Fruit fly (Drosophila melanogaster) whole organism, embryonic: Measurements from ENCODE around the gene Obp28a.

Experiments
- Atf3 ChIP-seq: fragments of 200-800 bp; sonication (Bioruptor generic); optimal IDR thresholded peaks from 3 replicates; lab custom pipeline; 2016; ENCODE audit warnings: missing biosample characterization, missing genetic modification characterization
- Bgb ChIP-seq: fragments of 200-800 bp; sonication (Bioruptor generic); IDR thresholded peaks from 2 replicates; pipeline ENCODE4 v1.3.6; 2022; ENCODE audit warnings: missing biosample characterization, missing genetic modification characterization; ENCODE audit not compliant: partially characterized antibody
- CG10274 ChIP-seq: fragments of 200-800 bp; sonication (Bioruptor generic); optimal IDR thresholded peaks from 3 replicates; lab custom pipeline; 2017; ENCODE audit warnings: missing biosample characterization, mild to moderate bottlenecking, missing genetic modification characterization
- CG10462 ChIP-seq: fragments of 200-800 bp; sonication (Bioruptor generic); optimal IDR thresholded peaks from 2 replicates; lab custom pipeline; 2016; ENCODE audit warnings: missing biosample characterization, missing genetic modification characterization
- CG11085 ChIP-seq: fragments of 200-800 bp; sonication (Bioruptor generic); IDR thresholded peaks from 2 replicates; pipeline ENCODE4 v1.3.6; 2022; ENCODE audit warnings: missing biosample characterization, missing genetic modification characterization
- CG12299 ChIP-seq: fragments of 200-800 bp; sonication (Bioruptor generic); optimal IDR thresholded peaks from 2 replicates; lab custom pipeline; 2018; ENCODE audit warnings: missing biosample characterization, mild to moderate bottlenecking, missing genetic modification characterization
- CG1647 ChIP-seq: fragments of 200-800 bp; sonication (Bioruptor generic); optimal IDR thresholded peaks from 3 replicates; lab custom pipeline; 2016; ENCODE audit warnings: missing biosample characterization, missing genetic modification characterization
- CG16779 ChIP-seq: fragments of 200-800 bp; sonication (Bioruptor generic); IDR thresholded peaks from 2 replicates; pipeline ENCODE4 v1.3.6; 2022; ENCODE audit warnings: missing biosample characterization, missing genetic modification characterization
- CG1792 ChIP-seq: fragments of 200-800 bp; sonication (Bioruptor generic); optimal IDR thresholded peaks from 2 replicates; lab custom pipeline; 2016; ENCODE audit warnings: missing biosample characterization, missing genetic modification characterization
- CG18599 ChIP-seq: fragments of 200-800 bp; sonication (Bioruptor generic); optimal IDR thresholded peaks from 3 replicates; lab custom pipeline; 2017; ENCODE audit warnings: missing biosample characterization, missing genetic modification characterization, mild to moderate bottlenecking, moderate library complexity, missing genetic modification reagents
- CG3065 ChIP-seq: fragments of 200-800 bp; sonication (Bioruptor generic); optimal IDR thresholded peaks from 2 replicates; lab custom pipeline; 2016; ENCODE audit warnings: missing biosample characterization, missing genetic modification characterization
- CG32772 ChIP-seq: fragments of 200-800 bp; sonication (Bioruptor generic); IDR thresholded peaks from 2 replicates; pipeline ENCODE4 v1.3.6; 2022; ENCODE audit warnings: missing biosample characterization, missing genetic modification characterization
- CG4282 ChIP-seq: fragments of 200-800 bp; sonication (Bioruptor generic); optimal IDR thresholded peaks from 2 replicates; lab custom pipeline; 2016; ENCODE audit warnings: missing biosample characterization, missing genetic modification characterization
- CG4404 ChIP-seq: fragments of 200-800 bp; sonication (Bioruptor generic); IDR thresholded peaks from 2 replicates; pipeline ENCODE4 v1.3.6; 2022; ENCODE audit warnings: missing biosample characterization, missing genetic modification characterization
- CG7963 ChIP-seq: fragments of 200-800 bp; sonication (Bioruptor generic); IDR thresholded peaks from 3 replicates; pipeline ENCODE4 v1.3.6; 2022; ENCODE audit warnings: missing biosample characterization, missing genetic modification characterization; ENCODE audit not compliant: partially characterized antibody
- D19A ChIP-seq: fragments of 200-800 bp; optimal IDR thresholded peaks from 3 replicates; lab custom pipeline; 2019; ENCODE audit warnings: missing biosample characterization, mild to moderate bottlenecking, missing genetic modification characterization, moderate library complexity
- Doc2 ChIP-seq: fragments of 200-800 bp; sonication (Bioruptor generic); IDR thresholded peaks from 2 replicates; pipeline ENCODE4 v1.3.6; 2022; ENCODE audit warnings: missing biosample characterization, missing genetic modification characterization
- Drgx ChIP-seq: fragments of 200-800 bp; sonication (Bioruptor generic); IDR thresholded peaks from 2 replicates; pipeline ENCODE4 v1.3.6; 2022; ENCODE audit warnings: missing biosample characterization, missing genetic modification characterization
- Hey ChIP-seq: fragments of 200-800 bp; sonication (Bioruptor generic); optimal IDR thresholded peaks from 3 replicates; lab custom pipeline; 2018; ENCODE audit warnings: missing biosample characterization, mild to moderate bottlenecking, missing genetic modification characterization
- Jarid2 ChIP-seq: fragments of 200-800 bp; sonication (Bioruptor generic); optimal IDR thresholded peaks from 3 replicates; lab custom pipeline; 2017; ENCODE audit warnings: mild to moderate bottlenecking, missing biosample characterization, missing genetic modification reagents, missing genetic modification characterization
- Med ChIP-seq: fragments of 200-800 bp; sonication (Bioruptor generic); peaks from one replicate; lab custom pipeline; 2016; ENCODE audit warnings: missing biosample characterization, missing genetic modification characterization, mild to moderate bottlenecking, inconsistent platforms, moderate library complexity
- Mrtf ChIP-seq: fragments of 200-800 bp; sonication (Bioruptor generic); IDR thresholded peaks from 3 replicates; pipeline ENCODE4 v1.3.6; 2022; ENCODE audit warnings: missing biosample characterization, missing genetic modification characterization
- NFAT ChIP-seq: fragments of 200-800 bp; sonication (Bioruptor generic); IDR thresholded peaks from 2 replicates; pipeline ENCODE4 v1.3.6; 2022; ENCODE audit warnings: missing biosample characterization, missing genetic modification characterization
- Optix ChIP-seq: fragments of 200-800 bp; sonication (Bioruptor generic); IDR thresholded peaks from 3 replicates; pipeline ENCODE4 v1.3.6; 2022; ENCODE audit warnings: missing biosample characterization, missing genetic modification characterization
- PHDP ChIP-seq: fragments of 200-800 bp; sonication (Bioruptor generic); optimal IDR thresholded peaks from 3 replicates; lab custom pipeline; 2018; ENCODE audit warnings: missing biosample characterization, mild to moderate bottlenecking, missing genetic modification characterization, moderate library complexity
- Ptx1 ChIP-seq: fragments of 200-800 bp; sonication (Bioruptor generic); IDR thresholded peaks from 2 replicates; pipeline ENCODE4 v1.3.6; 2022; ENCODE audit warnings: missing biosample characterization, missing genetic modification characterization
- Sox102F ChIP-seq: fragments of 200-800 bp; sonication (Bioruptor generic); optimal IDR thresholded peaks from 2 replicates; lab custom pipeline; 2018; ENCODE audit warnings: missing biosample characterization, mild to moderate bottlenecking, missing genetic modification characterization, moderate library complexity
- TFAM ChIP-seq: fragments of 200-800 bp; sonication (Bioruptor generic); optimal IDR thresholded peaks from 2 replicates; lab custom pipeline; 2017; ENCODE audit warnings: missing biosample characterization, missing genetic modification characterization, inconsistent platforms
- Taf1 ChIP-seq: fragments of 200-800 bp; sonication (Bioruptor generic); IDR thresholded peaks from 2 replicates; pipeline ENCODE4 v1.3.6; 2022; ENCODE audit warnings: missing biosample characterization, missing genetic modification characterization
- abd-A ChIP-seq: fragments of 200-800 bp; sonication (Bioruptor generic); optimal IDR thresholded peaks from 3 replicates; lab custom pipeline; 2019; ENCODE audit warnings: missing biosample characterization, mild to moderate bottlenecking, missing genetic modification characterization, moderate library complexity
- aop ChIP-seq: fragments of 200-800 bp; sonication (Bioruptor generic); IDR thresholded peaks from 2 replicates; pipeline ENCODE4 v1.3.6; 2022; ENCODE audit warnings: missing biosample characterization, missing genetic modification characterization
- cad ChIP-seq: fragments of >200 bp; optimal IDR thresholded peaks from 2 replicates; lab custom pipeline; 2017; ENCODE audit warnings: missing biosample characterization, missing genetic modification characterization
- crol ChIP-seq: fragments of 200-800 bp; sonication (Bioruptor generic); IDR thresholded peaks from 2 replicates; pipeline ENCODE4 v1.3.6; 2022; ENCODE audit warnings: missing biosample characterization, missing genetic modification characterization
- fd3F ChIP-seq: fragments of 200-800 bp; sonication (Bioruptor generic); optimal IDR thresholded peaks from 2 replicates; lab custom pipeline; 2018; ENCODE audit warnings: missing biosample characterization, mild to moderate bottlenecking, missing genetic modification characterization, moderate library complexity
- fd96Cb ChIP-seq: fragments of 200-800 bp; sonication (Bioruptor generic); optimal IDR thresholded peaks from 2 replicates; lab custom pipeline; 2018; ENCODE audit warnings: missing biosample characterization, mild to moderate bottlenecking, missing genetic modification characterization, moderate library complexity
- ftz-f1 ChIP-seq: fragments of 200-800 bp; sonication (Bioruptor generic); optimal IDR thresholded peaks from 2 replicates; lab custom pipeline; 2016; ENCODE audit warnings: missing biosample characterization, missing genetic modification characterization
- grau ChIP-seq: fragments of 200-800 bp; optimal IDR thresholded peaks from 3 replicates; lab custom pipeline; 2019; ENCODE audit warnings: missing biosample characterization, mild to moderate bottlenecking, missing genetic modification characterization, moderate library complexity
- h ChIP-seq: fragments of >200 bp; optimal IDR thresholded peaks from 2 replicates; lab custom pipeline; 2017
- inv ChIP-seq: fragments of 200-800 bp; sonication (Bioruptor generic); IDR thresholded peaks from 2 replicates; pipeline ENCODE4 v1.3.6; 2022; ENCODE audit warnings: missing biosample characterization, missing genetic modification characterization; ENCODE audit not compliant: partially characterized antibody
- knrl ChIP-seq: fragments of 200-800 bp; sonication (Bioruptor generic); IDR thresholded peaks from 3 replicates; pipeline ENCODE4 v1.3.6; 2022; ENCODE audit warnings: missing biosample characterization, missing genetic modification characterization; ENCODE audit not compliant: partially characterized antibody
- lov ChIP-seq, 2 experiments: fragments of 200-800 bp in 1 of 2; fragments of >200 bp in 1 of 2; sonication (Bioruptor generic) in 1 of 2; IDR thresholded peaks in 1 of 2; optimal IDR thresholded peaks in 1 of 2; 2 replicates in 1 of 2; 3 replicates in 1 of 2; pipeline versions ENCODE4 v1.3.6 to Lab custom; 2017 to 2022; ENCODE audit warnings: missing biosample characterization in 1 of 2, missing genetic modification characterization in 1 of 2
- nom ChIP-seq: fragments of 200-800 bp; sonication (Bioruptor generic); optimal IDR thresholded peaks from 2 replicates; lab custom pipeline; 2017; ENCODE audit warnings: missing biosample characterization, missing genetic modification characterization, mild to moderate bottlenecking, moderate library complexity, missing genetic modification reagents
- oc ChIP-seq: fragments of 200-800 bp; sonication (Bioruptor generic); optimal IDR thresholded peaks from 2 replicates; lab custom pipeline; 2018; ENCODE audit warnings: missing biosample characterization, mild to moderate bottlenecking, missing genetic modification characterization, moderate library complexity
- onecut ChIP-seq: fragments of 200-800 bp; sonication (Bioruptor generic); IDR thresholded peaks from 2 replicates; pipeline ENCODE4 v1.3.6; 2022; ENCODE audit warnings: missing biosample characterization, missing genetic modification characterization
- pros ChIP-seq: fragments of 200-800 bp; sonication (Bioruptor generic); optimal IDR thresholded peaks from 3 replicates; lab custom pipeline; 2019; ENCODE audit warnings: missing biosample characterization, mild to moderate bottlenecking, missing genetic modification characterization, moderate library complexity
- pum ChIP-seq: fragments of 200-800 bp; sonication (Bioruptor generic); optimal IDR thresholded peaks from 2 replicates; lab custom pipeline; 2016; ENCODE audit warnings: missing biosample characterization, missing genetic modification characterization
- rib ChIP-seq: fragments of 200-800 bp; sonication (Bioruptor generic); IDR thresholded peaks from 2 replicates; pipeline ENCODE4 v1.3.6; 2022; ENCODE audit warnings: missing biosample characterization, missing genetic modification characterization
- row ChIP-seq: fragments of 200-800 bp; sonication (Bioruptor generic); IDR thresholded peaks from 3 replicates; pipeline ENCODE4 v1.3.6; 2022; ENCODE audit warnings: missing biosample characterization, missing genetic modification characterization
- so ChIP-seq: fragments of 200-800 bp; sonication (Bioruptor generic); IDR thresholded peaks from 3 replicates; pipeline ENCODE4 v1.3.6; 2022; ENCODE audit warnings: missing biosample characterization, missing genetic modification characterization
- stc ChIP-seq: fragments of 200-800 bp; sonication (Bioruptor generic); IDR thresholded peaks from 2 replicates; pipeline ENCODE4 v1.3.6; 2022; ENCODE audit warnings: missing biosample characterization, missing genetic modification characterization
- tio ChIP-seq: fragments of 200-800 bp; sonication (Bioruptor generic); optimal IDR thresholded peaks from 2 replicates; lab custom pipeline; 2017; ENCODE audit warnings: missing biosample characterization, missing genetic modification characterization, inconsistent platforms
- zf30C ChIP-seq: fragments of 200-800 bp; sonication (Bioruptor generic); optimal IDR thresholded peaks from 3 replicates; lab custom pipeline; 2018; ENCODE audit warnings: missing biosample characterization, mild to moderate bottlenecking, missing genetic modification characterization

Gene Obp28a

DNA sequence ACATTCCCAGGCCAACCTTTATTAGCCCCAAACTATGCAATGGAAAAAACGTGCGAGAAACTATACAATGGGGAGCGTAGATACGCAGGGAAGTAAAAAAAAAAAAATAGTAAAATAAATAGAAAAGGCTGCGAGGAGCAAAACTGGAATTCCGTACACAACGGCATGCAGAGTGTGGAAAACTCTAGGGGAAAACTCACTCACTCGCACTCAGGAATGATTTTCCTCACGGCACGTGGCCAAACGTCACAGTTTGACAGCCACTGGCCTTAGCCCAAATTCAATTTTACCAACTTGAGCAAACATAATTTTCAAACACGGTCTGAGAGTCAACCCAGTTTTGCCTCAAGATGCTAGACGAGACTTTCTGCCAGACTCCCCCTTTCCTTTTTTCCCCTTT, 36.9 kb upstream of the Obp28a start (continued):
- TF ChIP-seq CG7963 (GFP tag; lab: Robert Waterston, UW) (no peak), tio (GFP tag; lab: Kevin White, UChicago) (no peak), Taf1 (GFP tag; lab: Robert Waterston, UW) (no peak), stc (GFP tag; lab: Robert Waterston, UW) (no peak), CG3065 (GFP tag; lab: Kevin White, UChicago) (no peak), abd-A (tag; lab: Kevin White, UChicago) (no peak), Sox102F (GFP tag; lab: Kevin White, UChicago) (no peak), Doc2 (GFP tag; lab: Robert Waterston, UW) (no peak), aop (no peak), Bgb (GFP tag; lab: Robert Waterston, UW) (no peak), D19A (tag; lab: Kevin White, UChicago) (no peak), CG11085 (GFP tag; lab: Robert Waterston, UW) (no peak), row (GFP tag; lab: Robert Waterston, UW) (peak; percentile 54), so (GFP tag; lab: Robert Waterston, UW) (0 out of 3 replicates have a peak, but pooled peaks have one; percentile 32), cad (GFP tag; lab: Kevin White, UChicago) (peak; percentile 75), inv (GFP tag; lab: Robert Waterston, UW) (0 out of 2 replicates have a peak, but pooled peaks have one; percentile 8), CG1647 (GFP tag; lab: Kevin White, UChicago) (no peak), Jarid2 (GFP tag; lab: Kevin White, UChicago) (no peak), oc (no peak), Med (GFP tag; lab: Kevin White, UChicago) (peak; percentile 68), CG10462 (GFP tag; lab: Kevin White, UChicago) (no peak), CG18599 (GFP tag; lab: Kevin White, UChicago) (no peak), nom (GFP tag; lab: Kevin White, UChicago) (no peak), PHDP (no peak), CG32772 (GFP tag; lab: Robert Waterston, UW) (no peak), fd3F (GFP tag; lab: Kevin White, UChicago) (no peak), Atf3 (GFP tag; lab: Kevin White, UChicago) (no peak), Optix (GFP tag; lab: Robert Waterston, UW) (no peak), lov (optimal IDR thresholded peaks at IDR 0.05; lab: Kevin White, UChicago) (no peak), lov (GFP tag; IDR thresholded peaks at IDR 0.05; lab: Robert Waterston, UW) (no peak), fd96Cb (tag; lab: Kevin White, UChicago) (no peak), CG1792 (GFP tag; lab: Kevin White, UChicago) (no peak), grau (tag; lab: Kevin White, UChicago) (no peak), Ptx1 (GFP tag; lab: Robert Waterston, UW) (no peak), pum (GFP tag; lab: Kevin White, UChicago) (no peak), CG16779 (GFP tag; lab: Robert Waterston, UW) (no peak), onecut (no peak), zf30C (GFP tag; lab: Kevin White, UChicago) (no peak), CG4282 (GFP tag; lab: Kevin White, UChicago) (no peak), crol (GFP tag; lab: Robert Waterston, UW) (0 out of 2 replicates have a peak, but pooled peaks have one; percentile 25), CG10274 (GFP tag; lab: Kevin White, UChicago) (no peak), Drgx (GFP tag; lab: Robert Waterston, UW) (no peak), Mrtf (no peak), h (no peak), pros (GFP tag; lab: Kevin White, UChicago) (no peak), CG4404 (GFP tag; lab: Robert Waterston, UW) (peak; percentile 21; the same call in 1 of the 2 replicates), TFAM (GFP tag; lab: Kevin White, UChicago) (no peak), NFAT (GFP tag; lab: Robert Waterston, UW) (no peak), Hey (tag; lab: Kevin White, UChicago) (peak; percentile 47), rib (GFP tag; lab: Robert Waterston, UW) (0 out of 2 replicates have a peak, but pooled peaks have one; percentile 19), CG12299 (no peak), ftz-f1 (GFP tag; lab: Kevin White, UChicago) (no peak), knrl (GFP tag; lab: Robert Waterston, UW) (0 out of 3 replicates have a peak, but pooled peaks have one; percentile 18)
